Fruit fly (Drosophila melanogaster): ENCODE data around the gene Reck.

Reck gene

dm6 chr3L:15005774-15006173, 8.1 kb downstream of the Reck start (continued):
- TF ChIP-seq CG16779 (tag; optimal IDR thresholded peaks at IDR 0.05) (peak; percentile 8), achi (GFP tag; optimal IDR thresholded peaks at IDR 0.05) (peak; percentile 46), net (GFP tag; optimal IDR thresholded peaks at IDR 0.05) (peak; percentile 15), esn (GFP tag; optimal IDR thresholded peaks at IDR 0.05) (no peak), cyc (GFP tag; optimal IDR thresholded peaks at IDR 0.05) (no peak), CG32006 (GFP tag; optimal IDR thresholded peaks at IDR 0.05) (peak; percentile 51), CG6163 (GFP tag; IDR thresholded peaks at IDR 0.05) (0 out of 3 replicates have a peak, but pooled peaks have one; percentile 41), CG8319 (GFP tag; optimal IDR thresholded peaks at IDR 0.05) (no peak), Sox102F (GFP tag; optimal IDR thresholded peaks at IDR 0.05) (no peak), eg (GFP tag; IDR thresholded peaks at IDR 0.05) (no peak), fkh (GFP tag; optimal IDR thresholded peaks at IDR 0.05) (no peak), CG11294 (GFP tag; IDR thresholded peaks at IDR 0.05) (no peak), CG31627 (GFP tag; optimal IDR thresholded peaks at IDR 0.05) (peak; percentile 2)

dm6 chr3L:15005085-15005484, 8.8 kb downstream of the Reck start:
- TF ChIP-seq CG15336 (GFP tag; IDR thresholded peaks at IDR 0.05) (peak; percentile 76), Sox15 (GFP tag; optimal IDR thresholded peaks at IDR 0.05) (no peak), fd59A (GFP tag; optimal IDR thresholded peaks at IDR 0.05) (no peak), CG6808 (GFP tag; optimal IDR thresholded peaks at IDR 0.05) (no peak), Sox102F (GFP tag; optimal IDR thresholded peaks at IDR 0.05) (peak; percentile 63), Eip75B (GFP tag; optimal IDR thresholded peaks at IDR 0.05) (peak; percentile 62), CG6276 (GFP tag; optimal IDR thresholded peaks at IDR 0.05) (peak; percentile 48), achi (GFP tag; optimal IDR thresholded peaks at IDR 0.05) (peak; percentile 63), Ets21C (GFP tag; optimal IDR thresholded peaks at IDR 0.05) (no peak), CG6854 (GFP tag; optimal IDR thresholded peaks at IDR 0.05) (no peak), CG3032 (tag; optimal IDR thresholded peaks at IDR 0.05) (peak; percentile 16), CG11762 (GFP tag; optimal IDR thresholded peaks at IDR 0.05; ENCODE audit: insufficient read depth) (peak; percentile 59), spab (GFP tag; optimal IDR thresholded peaks at IDR 0.05) (no peak), CG34406 (GFP tag; optimal IDR thresholded peaks at IDR 0.05) (peak; percentile 52), OdsH (GFP tag; optimal IDR thresholded peaks at IDR 0.05) (no peak), CG3919 (GFP tag; optimal IDR thresholded peaks at IDR 0.05) (peak; percentile 79), Ets96B (tag; optimal IDR thresholded peaks at IDR 0.05) (peak; percentile 57), svp (GFP tag) (peak; percentile 72), Hr4 (GFP tag; optimal IDR thresholded peaks at IDR 0.05) (peak; percentile 67), CG1621 (tag; optimal IDR thresholded peaks at IDR 0.05) (peak; percentile 22), CG32006 (GFP tag; optimal IDR thresholded peaks at IDR 0.05) (no peak), CG31627 (GFP tag; optimal IDR thresholded peaks at IDR 0.05) (peak; percentile 39), dac (GFP tag; optimal IDR thresholded peaks at IDR 0.05) (peak; percentile 9), CG9139 (GFP tag; optimal IDR thresholded peaks at IDR 0.05) (no peak), salr (GFP tag; optimal IDR thresholded peaks at IDR 0.05) (peak in 1 of 2 experiments; percentile 6), Lpt (GFP tag; optimal IDR thresholded peaks at IDR 0.05) (peak; percentile 46), Eip78C (GFP tag) (peak; percentile 90), CG10631 (GFP tag; optimal IDR thresholded peaks at IDR 0.05) (peak; percentile 46), CG4318 (GFP tag; optimal IDR thresholded peaks at IDR 0.05) (no peak), CG11294 (GFP tag; IDR thresholded peaks at IDR 0.05) (peak; percentile 34; the same call in 1 of the 2 replicates), pdm3 (GFP tag; optimal IDR thresholded peaks at IDR 0.05) (peak; percentile 60), Eip93F (GFP tag; optimal IDR thresholded peaks at IDR 0.05) (no peak), Gug (GFP tag; IDR thresholded peaks at IDR 0.05) (peak; percentile 34; the same call in 1 of the 2 replicates), lz (GFP tag; optimal IDR thresholded peaks at IDR 0.05) (peak; percentile 55), CG8119 (GFP tag; IDR thresholded peaks at IDR 0.05) (peak; percentile 80), esn (GFP tag; optimal IDR thresholded peaks at IDR 0.05) (peak; percentile 66), Sox14 (GFP tag; optimal IDR thresholded peaks at IDR 0.05) (peak; percentile 64), Blimp-1 (GFP tag; optimal IDR thresholded peaks at IDR 0.05) (no peak), Hr39 (GFP tag; optimal IDR thresholded peaks at IDR 0.05) (peak; percentile 64), net (GFP tag; optimal IDR thresholded peaks at IDR 0.05) (peak; percentile 56), Met (GFP tag; optimal IDR thresholded peaks at IDR 0.05) (peak; percentile 60), fkh (GFP tag; optimal IDR thresholded peaks at IDR 0.05) (no peak), vri (GFP tag; optimal IDR thresholded peaks at IDR 0.05) (peak; percentile 31), Smox (GFP tag; optimal IDR thresholded peaks at IDR 0.05) (peak; percentile 46), CG7368 (GFP tag; optimal IDR thresholded peaks at IDR 0.05) (peak; percentile 43)

Measured in whole organism, prepupa.